Worm (Caenorhabditis elegans) whole organism, early embryonic: ENCODE results near the gene psa-3.

Experiments
- aly-1 ChIP-seq: sonication (generic microtip); optimal IDR thresholded peaks from 2 replicates; lab custom pipeline; 2016; ENCODE audit warnings: missing genetic modification characterization, missing compliant biosample characterization
- ama-1 ChIP-seq: fragments of 150-350 bp; optimal IDR thresholded peaks from 2 replicates; lab custom pipeline; 2014
- flt-1 ChIP-seq: fragments of 200-800 bp; sonication (Bioruptor generic); IDR thresholded peaks from 2 replicates; pipeline ENCODE4 v1.3.6; 2022; ENCODE audit warnings: missing genetic modification characterization, missing compliant biosample characterization
- hmbx-1 ChIP-seq: sonication (generic microtip); optimal IDR thresholded peaks from 2 replicates; lab custom pipeline; 2016; ENCODE audit warnings: mild to moderate bottlenecking, missing genetic modification characterization, missing compliant biosample characterization
- hmg-4 ChIP-seq: fragments of 200-800 bp; sonication (Bioruptor generic); optimal IDR thresholded peaks from 2 replicates; lab custom pipeline; 2018; ENCODE audit warnings: mild to moderate bottlenecking, missing genetic modification characterization, missing compliant biosample characterization
- scrt-1 ChIP-seq: fragments of 200-800 bp; sonication (Bioruptor generic); IDR thresholded peaks from 2 replicates; pipeline ENCODE4 v1.3.6; 2022; ENCODE audit warnings: missing genetic modification characterization, missing compliant biosample characterization

ce11 chrX:15441686-15442067 lies 33.9 kb downstream of the psa-3 start, which contains the start of gene nkat-3:
- TF ChIP-seq scrt-1 (GFP tag; lab: Robert Waterston, UW) (no peak), aly-1 (tag; lab: Kevin White, UChicago) (no peak), flt-1 (GFP tag; lab: Robert Waterston, UW) (no peak), hmbx-1 (tag; lab: Kevin White, UChicago) (no peak), ama-1 (lab: Kevin White, UChicago) (no peak), hmg-4 (GFP tag; lab: Kevin White, UChicago) (no peak)
